Worm (Caenorhabditis elegans): ENCODE results near the gene vps-22.

ce11 chrIII:5010723-5011122 lies 48.4 kb upstream of the vps-22 start:
- no peak for TF ChIP-seq spr-1 (tag; optimal IDR thresholded peaks at IDR 0.05)
- no peak for TF ChIP-seq mdl-1 (tag; optimal IDR thresholded peaks at IDR 0.05)
- no peak for TF ChIP-seq D1046.2 (GFP tag; IDR thresholded peaks at IDR 0.05)
- TF ChIP-seq R02D3.7 (tag; optimal IDR thresholded peaks at IDR 0.05): no peak
- no peak for TF ChIP-seq snpc-1.2 (GFP tag; IDR thresholded peaks at IDR 0.05)
- no peak for TF ChIP-seq nhr-42 (GFP tag; IDR thresholded peaks at IDR 0.05)
- TF ChIP-seq zip-2 (tag; optimal IDR thresholded peaks at IDR 0.05): no peak
- no peak for TF ChIP-seq gei-8 (GFP tag; optimal IDR thresholded peaks at IDR 0.05)
- TF ChIP-seq ztf-11 (tag; optimal IDR thresholded peaks at IDR 0.05): no peak
- TF ChIP-seq ceh-28 (tag; optimal IDR thresholded peaks at IDR 0.05): no peak
- no peak for TF ChIP-seq dmd-6 (GFP tag; IDR thresholded peaks at IDR 0.05)
- no peak for TF ChIP-seq tag-97 (GFP tag; IDR thresholded peaks at IDR 0.05)
- no peak for TF ChIP-seq lin-39 (tag; optimal IDR thresholded peaks at IDR 0.05)
